Worm (Caenorhabditis elegans): Measurements from ENCODE around the gene arl-8.

- no peak for TF ChIP-seq pqm-1 (tag; optimal IDR thresholded peaks at IDR 0.05)
- TF ChIP-seq elt-2 (tag; optimal IDR thresholded peaks at IDR 0.05): no peak
- TF ChIP-seq unc-55 (GFP tag; optimal IDR thresholded peaks at IDR 0.05): no peak
- TF ChIP-seq fkh-10 (GFP tag; optimal IDR thresholded peaks at IDR 0.05): no peak
Measured at ce11 chrIV:14766382-14766781, 31.6 kb upstream of the arl-8 start, which contains the start of gene vti-1.

All from whole organism, late embryonic.